Worm (Caenorhabditis elegans) whole organism, L3 larva: Measurements from ENCODE around the gene sel-1.

Experiments
- R02D3.7 ChIP-seq: fragments of 150-350 bp; optimal IDR thresholded peaks from 2 replicates; lab custom pipeline; 2014; ENCODE audit warnings: missing biosample characterization, missing genetic modification characterization
- ama-1 ChIP-seq: fragments of 150-350 bp; optimal IDR thresholded peaks from 2 replicates; lab custom pipeline; 2018
- ceh-16 ChIP-seq: sonication (generic microtip); optimal IDR thresholded peaks from 2 replicates; lab custom pipeline; 2017; ENCODE audit warnings: missing biosample characterization, missing genetic modification characterization
- ceh-28 ChIP-seq: fragments of 150-350 bp; optimal IDR thresholded peaks from 2 replicates; lab custom pipeline; 2014; ENCODE audit warnings: missing biosample characterization, missing genetic modification reagents, missing genetic modification characterization
- ceh-82 ChIP-seq: fragments of 150-350 bp; optimal IDR thresholded peaks from 2 replicates; lab custom pipeline; 2014; ENCODE audit warnings: missing biosample characterization, missing genetic modification characterization
- ceh-9 ChIP-seq: sonication (generic microtip); optimal IDR thresholded peaks from 2 replicates; lab custom pipeline; 2018; ENCODE audit warnings: missing biosample characterization, missing genetic modification characterization
- daf-12 ChIP-seq: fragments of 150-350 bp; optimal IDR thresholded peaks from 2 replicates; lab custom pipeline; 2014; ENCODE audit warnings: missing biosample characterization, missing genetic modification reagents, missing genetic modification characterization
- egl-27 ChIP-seq: sonication (generic microtip); optimal IDR thresholded peaks from 4 replicates; lab custom pipeline; 2017; ENCODE audit warnings: missing biosample characterization, missing genetic modification reagents, missing genetic modification characterization
- egl-5 ChIP-seq: fragments of 150-350 bp; optimal IDR thresholded peaks from 2 replicates; lab custom pipeline; 2017; ENCODE audit warnings: missing biosample characterization, missing genetic modification reagents, missing genetic modification characterization, inconsistent platforms
- elt-1 ChIP-seq: fragments of 150-350 bp; optimal IDR thresholded peaks from 2 replicates; lab custom pipeline; 2014; ENCODE audit warnings: missing biosample characterization, missing genetic modification characterization
- elt-2 ChIP-seq: sonication (generic microtip); optimal IDR thresholded peaks from 2 replicates; lab custom pipeline; 2016; ENCODE audit warnings: missing genetic modification reagents, mild to moderate bottlenecking, missing genetic modification characterization, missing compliant biosample characterization
- elt-3 ChIP-seq, 3 experiments: fragments of 150-350 bp in 1 of 3; sonication (generic microtip) in 2 of 3; optimal IDR thresholded peaks; 2 replicates in 2 of 3; 4 replicates in 1 of 3; lab custom pipeline; 2014 to 2017; ENCODE audit warnings: missing biosample characterization in 3 of 3, missing genetic modification characterization in 3 of 3
- fkh-10 ChIP-seq: sonication (generic microtip); optimal IDR thresholded peaks from 2 replicates; lab custom pipeline; 2017; ENCODE audit warnings: missing biosample characterization, missing genetic modification reagents, missing genetic modification characterization
- fos-1 ChIP-seq: fragments of 150-350 bp; optimal IDR thresholded peaks from 2 replicates; lab custom pipeline; 2014; ENCODE audit warnings: missing biosample characterization, missing genetic modification characterization
- hmg-11 ChIP-seq: sonication (generic microtip); optimal IDR thresholded peaks from 2 replicates; lab custom pipeline; 2016; ENCODE audit warnings: missing genetic modification characterization, missing compliant biosample characterization
- jun-1 ChIP-seq: fragments of 150-350 bp; optimal IDR thresholded peaks from 2 replicates; lab custom pipeline; 2014; ENCODE audit warnings: missing biosample characterization, missing genetic modification reagents, missing genetic modification characterization
- lin-39 ChIP-seq: fragments of 150-350 bp; optimal IDR thresholded peaks from 2 replicates; lab custom pipeline; 2018; ENCODE audit warnings: missing biosample characterization, missing genetic modification reagents, missing genetic modification characterization
- lsy-12 ChIP-seq: sonication (generic microtip); optimal IDR thresholded peaks from 2 replicates; lab custom pipeline; 2016; ENCODE audit warnings: mild to moderate bottlenecking, missing genetic modification characterization, missing compliant biosample characterization
- mdl-1 ChIP-seq: fragments of 150-350 bp; optimal IDR thresholded peaks from 2 replicates; lab custom pipeline; 2014; ENCODE audit warnings: missing biosample characterization, missing genetic modification characterization
- mml-1 ChIP-seq: fragments of 150-350 bp; sonication (generic microtip); optimal IDR thresholded peaks from 3 replicates; lab custom pipeline; 2014; ENCODE audit warnings: missing biosample characterization, missing genetic modification characterization
- nfya-1 ChIP-seq: sonication (generic microtip); optimal IDR thresholded peaks from 2 replicates; lab custom pipeline; 2017; ENCODE audit warnings: missing genetic modification characterization, mild to moderate bottlenecking, missing compliant biosample characterization, antibody characterized with exemption, moderate library complexity; ENCODE audit not compliant: insufficient read depth
- nhr-12 ChIP-seq: fragments of 150-350 bp; optimal IDR thresholded peaks from 2 replicates; lab custom pipeline; 2014; ENCODE audit warnings: missing biosample characterization, missing genetic modification characterization
- nhr-25 ChIP-seq: sonication (generic microtip); optimal IDR thresholded peaks from 2 replicates; lab custom pipeline; 2017; ENCODE audit warnings: missing biosample characterization, missing genetic modification characterization
- nhr-28 ChIP-seq: fragments of 150-350 bp; optimal IDR thresholded peaks from 2 replicates; lab custom pipeline; 2014; ENCODE audit warnings: missing biosample characterization, missing genetic modification characterization
- nhr-43 ChIP-seq: sonication (generic microtip); optimal IDR thresholded peaks from 2 replicates; lab custom pipeline; 2016; ENCODE audit warnings: mild to moderate bottlenecking, missing genetic modification characterization, missing compliant biosample characterization; ENCODE audit not compliant: poor library complexity, severe bottlenecking
- nhr-67 ChIP-seq: fragments of 150-350 bp; optimal IDR thresholded peaks from 2 replicates; lab custom pipeline; 2014; ENCODE audit warnings: missing biosample characterization, missing genetic modification characterization
- nhr-76 ChIP-seq: fragments of 150-350 bp; sonication (generic microtip); optimal IDR thresholded peaks from 5 replicates; lab custom pipeline; 2014; ENCODE audit warnings: missing biosample characterization, missing genetic modification characterization
- nhr-77 ChIP-seq: fragments of 150-350 bp; optimal IDR thresholded peaks from 2 replicates; lab custom pipeline; 2014; ENCODE audit warnings: missing biosample characterization, missing genetic modification characterization
- pha-4 ChIP-seq: fragments of 150-350 bp; optimal IDR thresholded peaks from 2 replicates; lab custom pipeline; 2014; ENCODE audit warnings: missing biosample characterization, missing genetic modification reagents, missing genetic modification characterization
- sea-2 ChIP-seq: fragments of 150-350 bp; sonication (generic microtip); optimal IDR thresholded peaks from 4 replicates; lab custom pipeline; 2014; ENCODE audit warnings: missing biosample characterization, missing genetic modification reagents, missing genetic modification characterization
- skn-1 ChIP-seq: fragments of 150-350 bp; optimal IDR thresholded peaks from 2 replicates; lab custom pipeline; 2014; ENCODE audit warnings: missing biosample characterization, missing genetic modification characterization
- snpc-4 ChIP-seq: fragments of 150-350 bp; optimal IDR thresholded peaks from 2 replicates; lab custom pipeline; 2014; ENCODE audit warnings: missing biosample characterization, missing genetic modification characterization
- tbx-2 ChIP-seq: sonication (generic microtip); optimal IDR thresholded peaks from 2 replicates; lab custom pipeline; 2016; ENCODE audit warnings: mild to moderate bottlenecking, missing genetic modification characterization, missing compliant biosample characterization
- unc-62 ChIP-seq: fragments of 150-350 bp; sonication (generic microtip); optimal IDR thresholded peaks from 4 replicates; lab custom pipeline; 2014; ENCODE audit warnings: missing biosample characterization, missing genetic modification reagents, missing genetic modification characterization
- zag-1 ChIP-seq: fragments of 150-350 bp; optimal IDR thresholded peaks from 2 replicates; lab custom pipeline; 2014; ENCODE audit warnings: missing biosample characterization, missing genetic modification characterization

sel-1 gene

ce11 chrV:12584771-12585170 lies 24.2 kb downstream of the sel-1 start:
- TF ChIP-seq elt-2 (tag; lab: Kevin White, UChicago) (no peak), snpc-4 (tag; lab: Kevin White, UChicago) (no peak), mml-1 (no peak), jun-1 (tag; lab: Kevin White, UChicago) (no peak), sea-2 (GFP tag; lab: Kevin White, UChicago) (no peak), nhr-77 (tag; lab: Kevin White, UChicago) (no peak), ceh-16 (tag; lab: Kevin White, UChicago) (no peak)

- TF ChIP-seq elt-1 (tag; lab: Kevin White, UChicago) (no peak), nhr-67 (tag; lab: Kevin White, UChicago) (no peak), nhr-25 (no peak), ceh-82 (tag; lab: Kevin White, UChicago) (no peak), ama-1 (lab: Kevin White, UChicago) (no peak), egl-27 (tag; lab: Kevin White, UChicago) (no peak), jun-1 (tag; lab: Kevin White, UChicago) (no peak)
Observed at ce11 chrV:12586793-12587192, 26.3 kb downstream of the sel-1 start.

- TF ChIP-seq elt-2 (tag; lab: Kevin White, UChicago) (no peak), tbx-2 (tag; lab: Kevin White, UChicago) (no peak), ceh-9 (no peak), elt-1 (tag; lab: Kevin White, UChicago) (no peak), lin-39 (no peak), elt-3 (tag; optimal IDR thresholded peaks at IDR 0.05; lab: Kevin White, UChicago) (no peak), fkh-10 (GFP tag; lab: Kevin White, UChicago) (no peak), nfya-1 (tag; lab: Kevin White, UChicago) (no peak)
- TF ChIP-seq, all 47 proteins: peak for 0
Observed at ce11 chrV:12588030-12588429, 27.5 kb downstream of the sel-1 start, which contains the start of gene C14C10.1. C14C10.1 (plus strand) TSS chrV:12588330.

- no peak for TF ChIP-seq mdl-1 (tag; lab: Kevin White, UChicago)
- TF ChIP-seq fos-1 (tag; lab: Kevin White, UChicago), result no peak
- TF ChIP-seq daf-12 (tag; lab: Kevin White, UChicago), result no peak
- TF ChIP-seq elt-1 (tag; lab: Kevin White, UChicago), result no peak
- no peak for TF ChIP-seq unc-62 (GFP tag; lab: Kevin White, UChicago)
- TF ChIP-seq elt-2 (tag; lab: Kevin White, UChicago), result no peak
- TF ChIP-seq ceh-28 (tag; lab: Kevin White, UChicago), result no peak
- no peak for TF ChIP-seq nhr-12 (tag; lab: Kevin White, UChicago)
- TF ChIP-seq nfya-1 (tag; lab: Kevin White, UChicago), result no peak
- TF ChIP-seq nhr-43 (tag; lab: Kevin White, UChicago), result no peak
- TF ChIP-seq jun-1 (tag; lab: Kevin White, UChicago), result no peak
- TF ChIP-seq ceh-9, result no peak
Observed at ce11 chrV:12590601-12591000, 30.1 kb downstream of the sel-1 start, which contains the start of gene ttr-43. ttr-43 (minus strand) TSS chrV:12590701.

ce11 chrV:12592379-12592778 lies 31.8 kb downstream of the sel-1 start, which contains the start of gene C14C10.2:
C14C10.2 (minus strand) TSS chrV:12592479.
- TF ChIP-seq nhr-12 (tag; lab: Kevin White, UChicago) (no peak), R02D3.7 (no peak), lsy-12 (tag; lab: Kevin White, UChicago) (no peak), zag-1 (tag; lab: Kevin White, UChicago) (no peak), pha-4 (no peak), nfya-1 (tag; lab: Kevin White, UChicago) (no peak)

- TF ChIP-seq elt-1 (tag; lab: Kevin White, UChicago), result no peak
- no peak for TF ChIP-seq mml-1
- TF ChIP-seq ama-1 (lab: Kevin White, UChicago), result no peak
- TF ChIP-seq skn-1, result no peak
- no peak for TF ChIP-seq nhr-28 (tag; lab: Kevin White, UChicago)
- TF ChIP-seq nhr-25, result no peak
- no peak for TF ChIP-seq nhr-76 (tag; lab: Kevin White, UChicago)
- TF ChIP-seq fkh-10 (GFP tag; lab: Kevin White, UChicago), result no peak
- no peak for TF ChIP-seq egl-5 (tag; lab: Kevin White, UChicago)
- no peak for TF ChIP-seq tbx-2 (tag; lab: Kevin White, UChicago)
- no peak for TF ChIP-seq ceh-82 (tag; lab: Kevin White, UChicago)
- no peak for TF ChIP-seq zag-1 (tag; lab: Kevin White, UChicago)
- TF ChIP-seq unc-62 (GFP tag; lab: Kevin White, UChicago), result no peak
- TF ChIP-seq sea-2 (GFP tag; lab: Kevin White, UChicago), result no peak
- no peak for TF ChIP-seq lsy-12 (tag; lab: Kevin White, UChicago)
- no peak for TF ChIP-seq nhr-77 (tag; lab: Kevin White, UChicago)
- no peak for TF ChIP-seq nhr-67 (tag; lab: Kevin White, UChicago)
- TF ChIP-seq hmg-11 (tag; lab: Kevin White, UChicago), result no peak
- TF ChIP-seq lin-39, result no peak
- no peak for TF ChIP-seq jun-1 (tag; lab: Kevin White, UChicago)
Observed at ce11 chrV:12596196-12596595, 35.7 kb downstream of the sel-1 start, which contains the start of gene mma-1. mma-1 (minus strand) TSS chrV:12596296.
